Worm (Caenorhabditis elegans) whole organism, L4/young adult: Measurements from ENCODE around the gene endu-2.

Source experiments
- W03F9.2 ChIP-seq: fragments of 150-350 bp; optimal IDR thresholded peaks from 2 replicates; lab custom pipeline; 2014; ENCODE audit warnings: missing biosample characterization, missing genetic modification characterization
- dao-5 ChIP-seq: sonication (generic microtip); optimal IDR thresholded peaks from 2 replicates; lab custom pipeline; 2016; ENCODE audit warnings: missing genotype, missing genetic modification characterization, moderate library complexity, missing compliant biosample characterization
- him-1 ChIP-seq: sonication (generic microtip); optimal IDR thresholded peaks from 2 replicates; lab custom pipeline; 2016; ENCODE audit warnings: missing genotype, missing genetic modification reagents, missing genetic modification characterization, missing compliant biosample characterization

Gene endu-2

DNA sequence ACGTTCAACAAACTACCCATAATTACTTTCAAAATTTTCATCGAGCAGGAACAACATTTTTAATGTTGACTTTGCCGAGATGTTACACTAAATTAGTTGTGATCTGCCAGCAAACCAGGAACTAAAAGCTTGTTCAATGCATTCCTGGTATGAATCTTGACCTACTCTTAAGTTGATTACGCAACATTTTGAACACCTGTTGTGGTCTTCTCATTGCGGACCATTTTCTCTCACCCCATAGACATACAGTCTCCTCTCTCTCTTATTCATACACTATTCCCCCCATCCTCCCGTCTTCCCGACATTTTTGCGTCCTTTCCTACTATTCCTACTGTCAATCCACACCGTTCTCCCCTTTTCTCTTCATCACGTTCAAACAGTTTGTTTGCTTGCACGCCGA, 31.4 kb downstream of the endu-2 start:
- TF ChIP-seq him-1 (tag; lab: Kevin White, UChicago), result no peak
- TF ChIP-seq W03F9.2 (tag; lab: Kevin White, UChicago), result no peak
- no peak for TF ChIP-seq dao-5

DNA sequence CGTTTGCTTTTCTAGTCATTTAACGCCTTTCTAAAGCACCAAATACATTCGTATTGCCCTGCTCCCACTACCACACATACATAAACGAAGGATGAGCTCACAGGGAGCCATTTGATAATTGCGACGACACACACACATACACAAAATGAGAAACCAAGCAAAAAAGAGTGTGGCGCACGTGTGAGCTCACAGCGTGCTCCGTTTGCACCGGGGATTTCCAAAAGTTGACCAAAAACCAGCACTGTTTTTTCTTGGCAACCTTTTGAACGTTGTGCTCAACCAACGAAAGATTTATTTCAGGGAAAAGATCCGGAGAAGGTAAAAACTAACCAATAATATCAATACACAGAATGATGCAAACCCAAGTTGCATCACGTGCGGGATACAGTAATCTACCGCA, 32.8 kb downstream of the endu-2 start, which contains the start of gene ksr-1:
TSS of gene ksr-1 (plus strand) at position 301 of the 400 bp plus-strand sequence.
- no peak for TF ChIP-seq dao-5
- no peak for TF ChIP-seq him-1 (tag; lab: Kevin White, UChicago)
- no peak for TF ChIP-seq W03F9.2 (tag; lab: Kevin White, UChicago)

DNA sequence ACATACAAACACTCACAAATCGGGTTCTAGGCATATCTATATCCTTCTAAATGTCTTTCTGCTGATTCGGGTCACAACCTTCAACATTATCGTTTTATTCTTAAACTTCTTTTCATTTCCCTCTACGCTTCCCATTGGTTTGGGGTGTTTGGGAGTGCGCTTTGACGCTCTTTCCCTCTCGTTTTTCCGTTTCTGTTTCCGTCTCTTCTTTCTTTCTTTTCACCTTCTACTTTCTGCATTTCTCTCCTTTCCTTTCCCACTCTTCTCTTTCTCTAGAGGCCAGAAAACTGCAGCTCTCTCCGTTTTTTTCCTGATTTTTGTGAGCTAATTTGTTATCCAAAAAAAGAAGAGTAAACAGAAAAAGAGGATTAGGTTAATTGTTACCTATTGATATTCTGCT, 34.2 kb downstream of the endu-2 start:
- TF ChIP-seq him-1 (tag; lab: Kevin White, UChicago) (no peak), dao-5 (no peak), W03F9.2 (tag; lab: Kevin White, UChicago) (no peak)

DNA sequence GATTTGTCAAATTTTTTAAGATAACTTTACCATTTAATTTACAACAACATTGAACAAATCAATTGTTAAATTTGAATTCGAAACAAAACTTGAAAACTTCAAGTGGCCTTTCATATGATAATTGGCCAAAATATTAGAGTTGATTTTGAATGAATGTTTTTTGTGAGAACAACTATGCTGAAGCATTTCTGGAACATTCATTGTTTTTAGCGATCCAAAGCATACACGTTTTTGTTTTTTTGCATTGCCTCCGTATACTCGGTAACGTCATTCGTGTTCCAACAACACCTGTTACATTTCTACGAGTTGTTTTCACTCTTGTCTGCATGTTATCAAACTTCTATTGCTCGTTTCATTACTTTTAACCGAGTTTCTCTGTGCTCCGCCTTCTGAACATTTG, 34.9 kb downstream of the endu-2 start:
- TF ChIP-seq W03F9.2 (tag; lab: Kevin White, UChicago), result no peak
- no peak for TF ChIP-seq dao-5
- TF ChIP-seq him-1 (tag; lab: Kevin White, UChicago), result no peak

DNA sequence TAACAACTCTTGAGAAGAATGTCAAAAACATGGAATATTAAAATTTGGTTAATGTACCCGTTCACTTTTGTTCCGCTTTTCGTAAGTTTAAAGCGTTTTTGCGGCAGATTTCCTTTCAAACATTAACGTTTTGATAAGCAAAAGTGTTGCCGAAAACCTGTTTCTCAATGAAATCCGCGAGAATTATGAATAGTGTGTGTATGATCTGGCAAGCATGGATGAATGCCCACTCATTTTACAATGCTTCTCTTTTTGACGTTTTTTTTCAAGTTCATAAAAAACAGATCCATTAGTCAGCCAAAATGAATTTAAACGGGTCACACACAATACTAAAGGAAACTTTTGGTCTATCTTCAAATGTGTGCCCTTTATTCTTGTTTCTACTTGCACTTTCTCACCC, 41.9 kb downstream of the endu-2 start:
- TF ChIP-seq dao-5 (no peak), him-1 (tag; lab: Kevin White, UChicago) (no peak), W03F9.2 (tag; lab: Kevin White, UChicago) (no peak)

ce11 chrX:8285169-8285796, 43.2 kb downstream of the endu-2 start, which contains the start of the genes fis-2 and F13B9.2:
TSS of gene fis-2 (minus strand) at chrX:8285219.
TSS of gene F13B9.2 (plus strand) at chrX:8285683.
- TF ChIP-seq W03F9.2 (tag; lab: Kevin White, UChicago) (no peak), dao-5 (no peak), him-1 (tag; lab: Kevin White, UChicago) (no peak)

DNA sequence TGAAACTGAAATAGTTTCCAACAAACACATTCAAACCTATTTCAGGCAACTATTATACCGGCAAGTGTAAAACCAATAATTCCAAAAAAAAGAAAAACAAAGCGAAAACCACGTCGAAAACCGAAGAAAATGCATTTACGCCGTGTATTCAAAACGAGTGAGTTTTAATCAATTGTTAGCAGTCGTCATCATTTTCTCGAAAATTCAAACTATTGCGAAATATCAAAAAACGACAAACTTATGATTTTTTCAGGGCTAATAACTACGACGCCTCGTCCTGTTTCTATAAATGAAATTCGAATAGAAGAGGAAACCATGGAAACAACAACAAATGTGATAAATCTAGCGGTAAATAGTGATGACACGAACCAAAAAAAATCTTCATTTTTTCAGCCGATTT, 44.1 kb downstream of the endu-2 start:
- no peak for TF ChIP-seq W03F9.2 (tag; lab: Kevin White, UChicago)
- TF ChIP-seq him-1 (tag; lab: Kevin White, UChicago), result no peak
- no peak for TF ChIP-seq dao-5

ce11 chrX:8286740-8287299, 44.7 kb downstream of the endu-2 start, which contains the start of gene sec-16A.2:
TSS of gene sec-16A.2 (plus strand) at chrX:8287249.
- TF ChIP-seq him-1 (tag; lab: Kevin White, UChicago) (no peak), W03F9.2 (tag; lab: Kevin White, UChicago) (no peak), dao-5 (no peak)

DNA sequence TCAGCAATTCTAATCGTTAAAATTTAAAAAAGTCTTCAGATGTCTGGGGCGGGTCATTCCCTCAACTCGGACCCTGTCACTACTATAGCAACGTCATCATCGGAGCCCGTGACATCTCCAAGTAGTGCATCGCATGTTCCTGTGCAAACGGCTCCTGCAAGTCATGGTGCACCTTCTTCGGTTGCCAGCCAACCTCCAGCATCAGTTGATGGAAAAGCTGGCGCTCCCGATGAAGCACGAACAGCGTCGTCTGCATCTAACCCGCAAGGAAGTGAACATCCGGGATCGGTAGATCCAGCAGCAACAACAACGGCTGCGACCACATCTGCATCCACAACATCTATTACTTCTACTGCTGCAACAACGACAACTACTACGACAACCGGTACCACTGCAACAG, 52.5 kb downstream of the endu-2 start, which contains the start of gene R09F10.3:
TSS of gene R09F10.3 (plus strand) at position 40 of the 400 bp plus-strand sequence.
- TF ChIP-seq W03F9.2 (tag; lab: Kevin White, UChicago) (no peak), dao-5 (no peak), him-1 (tag; lab: Kevin White, UChicago) (no peak)

- TF ChIP-seq W03F9.2 (tag; lab: Kevin White, UChicago) (no peak), him-1 (tag; lab: Kevin White, UChicago) (no peak), dao-5 (no peak)
Measured at ce11 chrX:8297333-8297732, 55.2 kb downstream of the endu-2 start.
